Fruit fly (Drosophila melanogaster): ENCODE results near the gene X11Lbeta.
A peak's percentile ranks its signal among the peaks of the same experiment; 100 is the strongest.

The X11Lbeta gene

DNA sequence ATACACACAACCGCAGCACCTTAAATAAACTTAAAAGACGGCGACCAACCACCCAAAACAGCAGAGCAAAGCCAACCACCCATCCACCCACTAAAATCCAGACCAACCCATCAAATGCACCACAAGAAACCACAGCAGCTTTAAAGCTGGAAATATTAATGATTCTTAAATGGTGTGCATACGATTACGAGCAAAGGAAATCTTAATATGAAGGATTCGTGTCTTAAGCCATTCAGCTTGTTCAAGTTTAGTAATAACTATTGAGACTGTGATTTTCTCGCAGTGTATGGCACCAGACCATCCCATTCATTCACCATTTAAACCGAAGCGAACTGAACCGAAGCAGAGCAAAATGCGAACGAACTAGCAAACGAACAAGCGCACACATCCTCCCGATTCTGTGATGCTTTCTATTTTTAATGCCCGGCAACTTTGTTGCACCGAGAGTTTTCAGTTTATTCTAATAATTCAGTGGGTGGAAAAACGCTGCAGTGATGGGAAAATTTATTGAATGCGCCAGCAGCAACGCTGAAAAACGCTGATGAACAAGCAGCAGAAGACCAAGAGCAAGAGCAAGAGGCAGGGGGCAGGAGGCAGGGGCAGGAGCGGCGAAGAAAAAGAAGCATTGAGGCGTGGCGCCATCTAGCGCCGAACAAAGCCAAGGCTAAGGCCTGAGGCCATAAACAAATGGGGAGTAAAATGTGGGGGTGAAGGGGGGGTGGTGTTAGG, 110.0 kb downstream of the X11Lbeta start (continued):
- TF ChIP-seq CG18599 (GFP tag; optimal IDR thresholded peaks at IDR 0.05) (peak; percentile 94), CG17359 (tag; optimal IDR thresholded peaks at IDR 0.05) (peak; percentile 94), HLHmδ (GFP tag; optimal IDR thresholded peaks at IDR 0.05) (no peak), NfI (GFP tag; optimal IDR thresholded peaks at IDR 0.05) (peak; percentile 87), CG3065 (GFP tag; optimal IDR thresholded peaks at IDR 0.05) (no peak), aop (GFP tag; IDR thresholded peaks at IDR 0.05) (peak; percentile 74; the same call in 1 of the 2 replicates), tio (GFP tag; optimal IDR thresholded peaks at IDR 0.05) (no peak), odd (GFP tag; optimal IDR thresholded peaks at IDR 0.05) (peak; percentile 61), Hmx (GFP tag; optimal IDR thresholded peaks at IDR 0.05) (no peak), Aef1 (GFP tag; IDR thresholded peaks at IDR 0.05) (peak; percentile 82), C15 (GFP tag; IDR thresholded peaks at IDR 0.05) (peak; percentile 57; the same call in 1 of the 3 replicates), CG15269 (tag; optimal IDR thresholded peaks at IDR 0.05) (peak; percentile 87), Bgb (GFP tag; IDR thresholded peaks at IDR 0.05; ENCODE audit: partially characterized antibody) (no peak), Dip3 (GFP tag; optimal IDR thresholded peaks at IDR 0.05) (peak; percentile 75), BEAF-32 (GFP tag; optimal IDR thresholded peaks at IDR 0.05) (no peak), Dp (GFP tag; optimal IDR thresholded peaks at IDR 0.05) (no peak), CG10462 (GFP tag; optimal IDR thresholded peaks at IDR 0.05) (no peak), crp (GFP tag; optimal IDR thresholded peaks at IDR 0.05) (peak in 1 of 2 experiments; percentile 27), CG3847 (GFP tag; IDR thresholded peaks at IDR 0.05) (peak; percentile 70), CG17385 (GFP tag; optimal IDR thresholded peaks at IDR 0.05) (peak; percentile 85), lmd (GFP tag; IDR thresholded peaks at IDR 0.05) (peak; percentile 85), HLH54F (GFP tag; optimal IDR thresholded peaks at IDR 0.05) (peak; percentile 84), HLH3B (GFP tag; IDR thresholded peaks at IDR 0.05) (peak; percentile 90), ERR (GFP tag; optimal IDR thresholded peaks at IDR 0.05) (peak; percentile 53), Max (GFP tag; optimal IDR thresholded peaks at IDR 0.05) (peak; percentile 47), CG12236 (GFP tag; optimal IDR thresholded peaks at IDR 0.05) (peak; percentile 4), CG2120 (GFP tag; optimal IDR thresholded peaks at IDR 0.05) (peak; percentile 90), CG3281 (GFP tag; optimal IDR thresholded peaks at IDR 0.05) (peak; percentile 83), Atf6 (GFP tag; IDR thresholded peaks at IDR 0.05) (peak; percentile 78), ro (GFP tag; IDR thresholded peaks at IDR 0.05) (peak; percentile 55), wek (GFP tag; optimal IDR thresholded peaks at IDR 0.05) (peak; percentile 73), CG16813 (GFP tag; IDR thresholded peaks at IDR 0.05; ENCODE audit: partially characterized antibody) (no peak), dati (GFP tag; IDR thresholded peaks at IDR 0.05) (peak; percentile 86), HLH4C (GFP tag; IDR thresholded peaks at IDR 0.05; ENCODE audit: partially characterized antibody) (no peak), CG4404 (GFP tag; IDR thresholded peaks at IDR 0.05) (peak; percentile 49), crol (GFP tag; IDR thresholded peaks at IDR 0.05) (no peak; the same call in 1 of the 2 replicates), ken (GFP tag; IDR thresholded peaks at IDR 0.05) (peak; percentile 88), tna (GFP tag; IDR thresholded peaks at IDR 0.05; ENCODE audit: partially characterized antibody) (no peak), kah (GFP tag; optimal IDR thresholded peaks at IDR 0.05) (peak; percentile 70), CG14860 (GFP tag; IDR thresholded peaks at IDR 0.05; ENCODE audit: partially characterized antibody) (no peak), Dek (tag; optimal IDR thresholded peaks at IDR 0.05) (peak; percentile 82), CG33557 (GFP tag; optimal IDR thresholded peaks at IDR 0.05) (peak; percentile 29), NFAT (GFP tag; IDR thresholded peaks at IDR 0.05) (peak; percentile 60), TFAM (GFP tag; optimal IDR thresholded peaks at IDR 0.05) (peak; percentile 35), emc (GFP tag; optimal IDR thresholded peaks at IDR 0.05) (peak; percentile 51), luna (GFP tag; optimal IDR thresholded peaks at IDR 0.05) (no peak), gro (GFP tag; optimal IDR thresholded peaks at IDR 0.05) (peak; percentile 68), CG31441 (GFP tag; IDR thresholded peaks at IDR 0.05) (peak; percentile 92), PHDP (tag; optimal IDR thresholded peaks at IDR 0.05) (peak; percentile 88)
